Fruit fly (Drosophila melanogaster) whole organism, embryonic: Measurements from ENCODE around the gene zye.

Experiments
- Adf1 ChIP-seq: fragments of 200-800 bp; sonication (Bioruptor generic); IDR thresholded peaks from 2 replicates; pipeline ENCODE4 v1.3.6; 2022; ENCODE audit warnings: missing biosample characterization, missing genetic modification characterization
- Asciz ChIP-seq: fragments of 200-800 bp; sonication (Bioruptor generic); optimal IDR thresholded peaks from 2 replicates; lab custom pipeline; 2017; ENCODE audit warnings: missing biosample characterization, mild to moderate bottlenecking, missing genetic modification characterization, missing genetic modification reagents
- Atf3 ChIP-seq: fragments of 200-800 bp; sonication (Bioruptor generic); optimal IDR thresholded peaks from 3 replicates; lab custom pipeline; 2016; ENCODE audit warnings: missing biosample characterization, missing genetic modification characterization
- Atf6 ChIP-seq: fragments of 200-800 bp; sonication (Bioruptor generic); IDR thresholded peaks from 2 replicates; pipeline ENCODE4 v1.3.6; 2022; ENCODE audit warnings: missing biosample characterization, missing genetic modification characterization
- Bteb2 ChIP-seq: fragments of 200-800 bp; sonication (Bioruptor generic); optimal IDR thresholded peaks from 2 replicates; lab custom pipeline; 2016; ENCODE audit warnings: missing biosample characterization, missing genetic modification characterization
- C15 ChIP-seq: fragments of 200-800 bp; sonication (Bioruptor generic); IDR thresholded peaks from 3 replicates; pipeline ENCODE4 v1.3.6; 2022; ENCODE audit warnings: missing biosample characterization, missing genetic modification characterization
- CG11093 ChIP-seq: fragments of 200-800 bp; sonication (Bioruptor generic); IDR thresholded peaks from 3 replicates; pipeline ENCODE4 v1.3.6; 2022; ENCODE audit warnings: missing biosample characterization, missing genetic modification characterization
- CG12299 ChIP-seq: fragments of 200-800 bp; sonication (Bioruptor generic); optimal IDR thresholded peaks from 2 replicates; lab custom pipeline; 2018; ENCODE audit warnings: missing biosample characterization, mild to moderate bottlenecking, missing genetic modification characterization
- CG14710 ChIP-seq: fragments of 200-800 bp; sonication (Bioruptor generic); optimal IDR thresholded peaks from 3 replicates; lab custom pipeline; 2019; ENCODE audit warnings: missing biosample characterization, mild to moderate bottlenecking, missing genetic modification characterization, moderate library complexity
- CG14965 ChIP-seq: fragments of 200-800 bp; sonication (Bioruptor generic); optimal IDR thresholded peaks from 2 replicates; lab custom pipeline; 2016; ENCODE audit warnings: missing biosample characterization, missing genetic modification characterization, borderline replicate concordance
- CG15514 ChIP-seq: fragments of 200-800 bp; sonication (Bioruptor generic); optimal IDR thresholded peaks from 3 replicates; lab custom pipeline; 2017; ENCODE audit warnings: missing biosample characterization, missing genetic modification characterization, mild to moderate bottlenecking, moderate library complexity, missing genetic modification reagents
- CG2712 ChIP-seq: fragments of 200-800 bp; optimal IDR thresholded peaks from 3 replicates; lab custom pipeline; 2019; ENCODE audit warnings: missing biosample characterization, mild to moderate bottlenecking, missing genetic modification characterization, moderate library complexity
- CG2889 ChIP-seq: fragments of 200-800 bp; sonication (Bioruptor generic); IDR thresholded peaks from 3 replicates; pipeline ENCODE4 v1.3.6; 2022; ENCODE audit warnings: missing biosample characterization, missing genetic modification characterization
- CG3163 ChIP-seq: fragments of 200-800 bp; sonication (Bioruptor generic); optimal IDR thresholded peaks from 3 replicates; lab custom pipeline; 2016; ENCODE audit warnings: missing biosample characterization, missing genetic modification characterization
- CG4328 ChIP-seq: fragments of 200-800 bp; sonication (Bioruptor generic); optimal IDR thresholded peaks from 3 replicates; lab custom pipeline; 2017; ENCODE audit warnings: missing biosample characterization, missing genetic modification reagents, missing genetic modification characterization
- CG6254 ChIP-seq: fragments of 200-800 bp; sonication (Bioruptor generic); optimal IDR thresholded peaks from 3 replicates; lab custom pipeline; 2017; ENCODE audit warnings: mild to moderate bottlenecking, missing biosample characterization, missing genetic modification reagents, missing genetic modification characterization
- CG7745 ChIP-seq: fragments of 200-800 bp; sonication (Bioruptor generic); optimal IDR thresholded peaks from 2 replicates; lab custom pipeline; 2018; ENCODE audit warnings: missing biosample characterization, mild to moderate bottlenecking, missing genetic modification characterization, moderate library complexity
- CG8478 ChIP-seq: fragments of >200 bp; optimal IDR thresholded peaks from 2 replicates; lab custom pipeline; 2018
- D ChIP-seq, 2 experiments: fragments of 200-800 bp in 1 of 2; fragments of >200 bp in 1 of 2; sonication (Bioruptor generic) in 1 of 2; optimal IDR thresholded peaks; 2 replicates in 1 of 2; 3 replicates in 1 of 2; lab custom pipeline; 2017; ENCODE audit warnings: mild to moderate bottlenecking in 1 of 2, missing biosample characterization in 1 of 2, missing genetic modification characterization in 1 of 2, missing genetic modification reagents in 1 of 2
- D19B ChIP-seq: fragments of 200-800 bp; sonication (Bioruptor generic); optimal IDR thresholded peaks from 2 replicates; lab custom pipeline; 2017; ENCODE audit warnings: missing biosample characterization, mild to moderate bottlenecking, missing genetic modification characterization
- Dbx ChIP-seq: fragments of 200-800 bp; sonication (Bioruptor generic); IDR thresholded peaks from 3 replicates; pipeline ENCODE4 v1.3.6; 2022; ENCODE audit warnings: missing biosample characterization, missing genetic modification characterization
- Dek ChIP-seq: fragments of 200-800 bp; sonication (Bioruptor generic); optimal IDR thresholded peaks from 3 replicates; lab custom pipeline; 2019; ENCODE audit warnings: missing biosample characterization, mild to moderate bottlenecking, missing genetic modification characterization, moderate library complexity
- Doc3 ChIP-seq: fragments of 200-800 bp; sonication (Bioruptor generic); IDR thresholded peaks from 3 replicates; pipeline ENCODE4 v1.3.6; 2022; ENCODE audit warnings: missing biosample characterization, missing genetic modification characterization; ENCODE audit not compliant: partially characterized antibody
- GATAe ChIP-seq: fragments of 200-800 bp; sonication (Bioruptor generic); conservative IDR thresholded peaks from 2 replicates; pipeline ENCODE4 v1.3.6; 2022; ENCODE audit warnings: missing biosample characterization, missing genetic modification characterization
- Hsf ChIP-seq: fragments of 200-800 bp; sonication (Bioruptor generic); optimal IDR thresholded peaks from 3 replicates; lab custom pipeline; 2016; ENCODE audit warnings: missing biosample characterization, missing genetic modification characterization
- Lim3 ChIP-seq: fragments of 200-800 bp; sonication (Bioruptor generic); IDR thresholded peaks from 2 replicates; pipeline ENCODE4 v1.3.6; 2022; ENCODE audit warnings: missing biosample characterization, missing genetic modification characterization
- Scr ChIP-seq: fragments of 200-800 bp; sonication (Bioruptor generic); IDR thresholded peaks from 2 replicates; pipeline ENCODE4 v1.3.6; 2022; ENCODE audit warnings: missing biosample characterization, missing genetic modification characterization; ENCODE audit not compliant: partially characterized antibody
- Xrp1 ChIP-seq: fragments of 200-800 bp; sonication (Bioruptor generic); IDR thresholded peaks from 2 replicates; pipeline ENCODE4 v1.3.6; 2022; ENCODE audit warnings: missing biosample characterization, missing genetic modification characterization
- YL-1 ChIP-seq: fragments of 200-800 bp; sonication (Bioruptor generic); optimal IDR thresholded peaks from 3 replicates; lab custom pipeline; 2017; ENCODE audit warnings: missing biosample characterization, mild to moderate bottlenecking, missing genetic modification characterization
- az2 ChIP-seq: fragments of 200-800 bp; sonication (Bioruptor generic); optimal IDR thresholded peaks from 3 replicates; lab custom pipeline; 2016; ENCODE audit warnings: missing biosample characterization, missing genetic modification characterization
- cg ChIP-seq: fragments of 200-800 bp; sonication (Bioruptor generic); optimal IDR thresholded peaks from 3 replicates; lab custom pipeline; 2019; ENCODE audit warnings: missing biosample characterization, mild to moderate bottlenecking, missing genetic modification characterization, moderate library complexity
- eve ChIP-seq, 2 experiments: fragments of >200 bp; optimal IDR thresholded peaks; 2 replicates each; lab custom pipeline; 2017; ENCODE audit warnings: missing biosample characterization in 2 of 2, missing genetic modification characterization in 2 of 2
- ewg ChIP-seq: fragments of 200-800 bp; sonication (Bioruptor generic); optimal IDR thresholded peaks from 3 replicates; lab custom pipeline; 2017; ENCODE audit warnings: mild to moderate bottlenecking, missing biosample characterization, missing genetic modification reagents, missing genetic modification characterization
- fd3F ChIP-seq: fragments of 200-800 bp; sonication (Bioruptor generic); optimal IDR thresholded peaks from 2 replicates; lab custom pipeline; 2018; ENCODE audit warnings: missing biosample characterization, mild to moderate bottlenecking, missing genetic modification characterization, moderate library complexity
- hbn ChIP-seq: fragments of 200-800 bp; sonication (Bioruptor generic); IDR thresholded peaks from 2 replicates; pipeline ENCODE4 v1.3.6; 2022; ENCODE audit warnings: missing biosample characterization, missing genetic modification characterization; ENCODE audit not compliant: partially characterized antibody
- ind ChIP-seq: fragments of 200-800 bp; sonication (Bioruptor generic); optimal IDR thresholded peaks from 3 replicates; lab custom pipeline; 2016; ENCODE audit warnings: missing biosample characterization, missing genetic modification characterization
- insv ChIP-seq, 2 experiments: fragments of 200-800 bp; sonication (Bioruptor generic); optimal IDR thresholded peaks; 3 replicates each; lab custom pipeline; 2016 to 2018; ENCODE audit warnings: missing biosample characterization in 2 of 2, missing genetic modification characterization in 2 of 2
- kni ChIP-seq: fragments of 200-800 bp; sonication (Bioruptor generic); optimal IDR thresholded peaks from 3 replicates; lab custom pipeline; 2017; ENCODE audit warnings: mild to moderate bottlenecking, missing biosample characterization, missing genetic modification reagents, missing genetic modification characterization
- lbe ChIP-seq: fragments of 200-800 bp; sonication (Bioruptor generic); optimal IDR thresholded peaks from 2 replicates; lab custom pipeline; 2016; ENCODE audit warnings: missing biosample characterization, mild to moderate bottlenecking, missing genetic modification characterization
- maf-S ChIP-seq: fragments of 200-800 bp; sonication (Bioruptor generic); optimal IDR thresholded peaks from 2 replicates; lab custom pipeline; 2016; ENCODE audit warnings: missing biosample characterization, missing genetic modification characterization
- mam ChIP-seq: fragments of 200-800 bp; sonication (Bioruptor generic); optimal IDR thresholded peaks from 3 replicates; lab custom pipeline; 2016; ENCODE audit warnings: missing biosample characterization, missing genetic modification characterization
- pb ChIP-seq: fragments of 200-800 bp; sonication (Bioruptor generic); optimal IDR thresholded peaks from 3 replicates; lab custom pipeline; 2016; ENCODE audit warnings: missing biosample characterization, missing genetic modification characterization
- pzg ChIP-seq: fragments of 200-800 bp; sonication (Bioruptor generic); optimal IDR thresholded peaks from 3 replicates; lab custom pipeline; 2018; ENCODE audit warnings: missing biosample characterization, mild to moderate bottlenecking, missing genetic modification characterization, moderate library complexity
- seq ChIP-seq: fragments of 200-800 bp; sonication (Bioruptor generic); IDR thresholded peaks from 2 replicates; pipeline ENCODE4 v1.3.6; 2022; ENCODE audit warnings: missing biosample characterization, missing genetic modification characterization
- slbo ChIP-seq: fragments of 200-800 bp; sonication (Bioruptor generic); IDR thresholded peaks from 2 replicates; pipeline ENCODE4 v1.3.6; 2022; ENCODE audit warnings: missing biosample characterization, missing genetic modification characterization
- unpg ChIP-seq: fragments of 200-800 bp; sonication (Bioruptor generic); optimal IDR thresholded peaks from 3 replicates; lab custom pipeline; 2018; ENCODE audit warnings: missing biosample characterization, mild to moderate bottlenecking, missing genetic modification characterization, moderate library complexity
- vvl ChIP-seq: fragments of 200-800 bp; sonication (Bioruptor generic); IDR thresholded peaks from 2 replicates; pipeline ENCODE4 v1.3.6; 2022; ENCODE audit warnings: missing biosample characterization, missing genetic modification characterization
- zfh2 ChIP-seq: fragments of 200-800 bp; sonication (Bioruptor generic); optimal IDR thresholded peaks from 2 replicates; lab custom pipeline; 2016; ENCODE audit warnings: missing biosample characterization, missing genetic modification characterization

zye gene

dm6 chr3L:20441632-20442469, 28.4 kb downstream of the zye start, which contains the start of gene CG5910 (continued):
- TF ChIP-seq D (optimal IDR thresholded peaks at IDR 0.05; lab: Kevin White, UChicago) (no peak), D (GFP tag; optimal IDR thresholded peaks at IDR 0.05; lab: Kevin White, UChicago) (peak; percentile 92), C15 (0 out of 3 replicates have a peak, but pooled peaks have one; percentile 55), CG4328 (GFP tag; lab: Kevin White, UChicago) (peak; percentile 81), CG12299 (tag; lab: Kevin White, UChicago) (peak; percentile 87), maf-S (GFP tag; lab: Kevin White, UChicago) (no peak), CG11093 (GFP tag; lab: Robert Waterston, UW) (peak; percentile 64; the same call in 1 of the 3 replicates), Dek (tag; lab: Kevin White, UChicago) (peak; percentile 89), GATAe (0 out of 2 replicates have a peak, but pooled peaks have one; percentile 23), Asciz (peak; percentile 78), Lim3 (GFP tag; lab: Robert Waterston, UW) (0 out of 2 replicates have a peak, but pooled peaks have one; percentile 19), unpg (GFP tag; lab: Kevin White, UChicago) (peak; percentile 90), seq (peak; percentile 79), Xrp1 (GFP tag; lab: Robert Waterston, UW) (peak; percentile 84), Doc3 (GFP tag; lab: Robert Waterston, UW) (no peak), CG15514 (GFP tag; lab: Kevin White, UChicago) (peak; percentile 76), zfh2 (peak; percentile 25), lbe (GFP tag; lab: Kevin White, UChicago) (peak; percentile 11), insv (GFP tag; optimal IDR thresholded peaks at IDR 0.05; lab: Kevin White, UChicago) (peak in 1 of 2 experiments; percentile 63), ind (peak; percentile 88), Adf1 (GFP tag; lab: Robert Waterston, UW) (0 out of 2 replicates have a peak, but pooled peaks have one; percentile 44), eve (GFP tag; optimal IDR thresholded peaks at IDR 0.05; lab: Kevin White, UChicago) (no peak), Hsf (GFP tag; lab: Kevin White, UChicago) (peak; percentile 40), ewg (GFP tag; lab: Kevin White, UChicago) (peak; percentile 69), az2 (GFP tag; lab: Kevin White, UChicago) (peak; percentile 82), vvl (peak; percentile 87), CG2712 (peak; percentile 95), CG2889 (0 out of 3 replicates have a peak, but pooled peaks have one; percentile 56), pzg (GFP tag; lab: Kevin White, UChicago) (no peak), hbn (GFP tag; lab: Robert Waterston, UW) (no peak), Atf3 (GFP tag; lab: Kevin White, UChicago) (peak; percentile 1), CG14965 (no peak), fd3F (peak; percentile 79), CG8478 (no peak), mam (peak; percentile 53), cg (GFP tag; lab: Kevin White, UChicago) (no peak), Scr (GFP tag; lab: Robert Waterston, UW) (no peak), Bteb2 (GFP tag; lab: Kevin White, UChicago) (peak; percentile 48), slbo (GFP tag; lab: Robert Waterston, UW) (peak; percentile 83), CG3163 (GFP tag; lab: Kevin White, UChicago) (peak; percentile 39), YL-1 (GFP tag; lab: Kevin White, UChicago) (peak; percentile 64), Dbx (peak; percentile 88), CG14710 (tag; lab: Kevin White, UChicago) (peak; percentile 93), CG6254 (GFP tag; lab: Kevin White, UChicago) (peak; percentile 87), D19B (peak; percentile 77), kni (GFP tag; lab: Kevin White, UChicago) (no peak), pb (no peak), Atf6 (peak; percentile 78), CG7745 (tag; lab: Kevin White, UChicago) (no peak)
